Worm (Caenorhabditis elegans) whole organism, midembryonic: Measurements from ENCODE around the gene H09F14.1.

Source experiments
- T22C8.4 ChIP-seq: fragments of 200-800 bp; sonication (Bioruptor generic); IDR thresholded peaks from 2 replicates; pipeline ENCODE4 v1.3.6; 2022; ENCODE audit warnings: missing genetic modification characterization, missing compliant biosample characterization
- cog-1 ChIP-seq: sonication (generic microtip); optimal IDR thresholded peaks from 2 replicates; lab custom pipeline; 2016; ENCODE audit warnings: missing genetic modification characterization, missing compliant biosample characterization
- klf-2 ChIP-seq: fragments of 200-800 bp; sonication (Bioruptor generic); conservative IDR thresholded peaks from 2 replicates; pipeline ENCODE4 v1.3.6; 2022; ENCODE audit warnings: missing genetic modification reagents, missing genetic modification characterization, missing compliant biosample characterization
- ref-1 ChIP-seq: fragments of 200-800 bp; sonication (Bioruptor generic); conservative IDR thresholded peaks from 2 replicates; pipeline ENCODE4 v1.3.6; 2022; ENCODE audit warnings: missing genetic modification reagents, missing genetic modification characterization, missing compliant biosample characterization
- ztf-23 ChIP-seq: fragments of 200-800 bp; sonication (Bioruptor generic); IDR thresholded peaks from 2 replicates; pipeline ENCODE4 v1.3.6; 2022; ENCODE audit warnings: missing genetic modification reagents, missing genetic modification characterization, missing compliant biosample characterization

DNA sequence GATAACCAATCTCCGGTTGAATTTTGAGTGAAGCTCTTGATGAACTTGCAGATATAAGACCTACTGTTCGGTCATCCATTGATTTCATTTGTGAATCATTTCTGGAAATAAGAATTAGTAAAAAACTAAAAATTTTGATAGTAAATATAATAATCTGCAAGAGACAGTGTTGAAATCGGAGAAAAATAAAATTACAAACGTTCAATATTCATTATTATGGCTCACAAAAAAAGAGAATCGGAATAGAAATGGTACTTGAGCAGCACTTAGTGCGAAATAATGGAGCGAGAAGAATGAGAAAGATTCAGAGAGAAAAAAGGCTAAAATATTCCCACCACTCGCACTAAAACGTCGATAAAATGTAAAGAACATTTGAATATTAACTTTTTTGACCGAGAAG, 39.1 kb downstream of the H09F14.1 start, which contains the start of gene vps-54:
- TF ChIP-seq T22C8.4 (GFP tag; lab: Robert Waterston, UW) (no peak), klf-2 (GFP tag; lab: Robert Waterston, UW) (no peak), ref-1 (no peak), ztf-23 (no peak), cog-1 (tag; lab: Kevin White, UChicago) (no peak)
